Worm (Caenorhabditis elegans): ENCODE measurements around the gene ent-5.
A peak's percentile ranks its signal among the peaks of the same experiment; 100 is the strongest.

Gene ent-5

ce11 chrX:4662293-4662825, 13.4 kb upstream of the ent-5 start:
- TF ChIP-seq ref-2 (tag; optimal IDR thresholded peaks at IDR 0.05) (peak; percentile 19), elt-2 (tag; optimal IDR thresholded peaks at IDR 0.05) (peak; percentile 41), unc-42 (tag; optimal IDR thresholded peaks at IDR 0.05) (no peak), pros-1 (tag; optimal IDR thresholded peaks at IDR 0.05) (peak; percentile 21), ceh-31 (tag; optimal IDR thresholded peaks at IDR 0.05) (peak; percentile 38), ceh-18 (tag; optimal IDR thresholded peaks at IDR 0.05) (peak; percentile 44), ceh-34 (tag; optimal IDR thresholded peaks at IDR 0.05) (peak; percentile 12), ceh-48 (tag; optimal IDR thresholded peaks at IDR 0.05) (no peak), fkh-10 (GFP tag; optimal IDR thresholded peaks at IDR 0.05) (no peak), dve-1 (tag; optimal IDR thresholded peaks at IDR 0.05) (no peak), nfya-1 (tag; optimal IDR thresholded peaks at IDR 0.05) (peak; percentile 21), pha-2 (tag; optimal IDR thresholded peaks at IDR 0.05) (peak; percentile 8)

- no peak for TF ChIP-seq dmd-4 (tag; optimal IDR thresholded peaks at IDR 0.05; ENCODE audit: borderline replicate concordance)
- no peak for TF ChIP-seq pqm-1 (tag; optimal IDR thresholded peaks at IDR 0.05)
- TF ChIP-seq fax-1 (tag; optimal IDR thresholded peaks at IDR 0.05), result no peak
- no peak for TF ChIP-seq pros-1 (tag; optimal IDR thresholded peaks at IDR 0.05)
- TF ChIP-seq K09A11.1 (tag; optimal IDR thresholded peaks at IDR 0.05; ENCODE audit: insufficient read depth), result no peak
- TF ChIP-seq C08G9.2 (tag; optimal IDR thresholded peaks at IDR 0.05), result no peak
- TF ChIP-seq npax-4 (tag; optimal IDR thresholded peaks at IDR 0.05), result no peak
Measured at ce11 chrX:4660268-4660880, 11.4 kb upstream of the ent-5 start, which contains the start of gene nhr-45. nhr-45 (minus strand) TSS chrX:4660318.

- no peak for TF ChIP-seq ceh-6 (GFP tag; optimal IDR thresholded peaks at IDR 0.05)
Measured at ce11 chrX:4658706-4659105, 9.7 kb upstream of the ent-5 start.

- no peak for TF ChIP-seq nhr-232 (tag; optimal IDR thresholded peaks at IDR 0.05)
- TF ChIP-seq ama-1 (optimal IDR thresholded peaks at IDR 0.05), result no peak
- TF ChIP-seq ceh-22 (tag; optimal IDR thresholded peaks at IDR 0.05), result no peak
- no peak for TF ChIP-seq ceh-14 (tag; optimal IDR thresholded peaks at IDR 0.05)
- TF ChIP-seq pros-1 (tag; optimal IDR thresholded peaks at IDR 0.05), result no peak
- TF ChIP-seq dmd-4 (tag; optimal IDR thresholded peaks at IDR 0.05; ENCODE audit: borderline replicate concordance), result no peak
Measured at ce11 chrX:4658303-4658702, 9.3 kb upstream of the ent-5 start.

ce11 chrX:4657577-4657976, 8.6 kb upstream of the ent-5 start:
- no peak for TF ChIP-seq lin-11 (tag; optimal IDR thresholded peaks at IDR 0.05)
- no peak for TF ChIP-seq fkh-6 (tag; optimal IDR thresholded peaks at IDR 0.05)
- no peak for TF ChIP-seq lim-6 (tag; optimal IDR thresholded peaks at IDR 0.05)
- no peak for TF ChIP-seq unc-86 (tag; optimal IDR thresholded peaks at IDR 0.05)
- TF ChIP-seq ceh-19 (GFP tag; optimal IDR thresholded peaks at IDR 0.05), result no peak
- no peak for TF ChIP-seq hlh-15 (tag; optimal IDR thresholded peaks at IDR 0.05)
- no peak for TF ChIP-seq hlh-30 (tag; optimal IDR thresholded peaks at IDR 0.05; ENCODE audit: insufficient read depth)
- TF ChIP-seq gmeb-2 (tag; optimal IDR thresholded peaks at IDR 0.05), result no peak
- no peak for TF ChIP-seq mec-3 (tag; optimal IDR thresholded peaks at IDR 0.05; ENCODE audit: borderline replicate concordance)
- TF ChIP-seq tbx-7 (tag; optimal IDR thresholded peaks at IDR 0.05), result no peak
- no peak for TF ChIP-seq dve-1 (tag; optimal IDR thresholded peaks at IDR 0.05)
- no peak for TF ChIP-seq odd-2 (tag; optimal IDR thresholded peaks at IDR 0.05)
- TF ChIP-seq sdc-2 (tag; optimal IDR thresholded peaks at IDR 0.05), result no peak
- TF ChIP-seq rnt-1 (tag; optimal IDR thresholded peaks at IDR 0.05), result no peak
- no peak for TF ChIP-seq unc-42 (tag; optimal IDR thresholded peaks at IDR 0.05)
- TF ChIP-seq nhr-232 (tag; optimal IDR thresholded peaks at IDR 0.05), result no peak
- no peak for TF ChIP-seq ceh-2 (tag; optimal IDR thresholded peaks at IDR 0.05)
- no peak for TF ChIP-seq pha-2 (tag; optimal IDR thresholded peaks at IDR 0.05)
